Worm (Caenorhabditis elegans) whole organism, L1 larva: ENCODE data around the gene ZC477.7.

Source experiments
- C04F5.9 ChIP-seq: sonication (generic microtip); optimal IDR thresholded peaks from 2 replicates; lab custom pipeline; 2016; ENCODE audit warnings: missing genetic modification characterization, missing compliant biosample characterization
- C34B4.2 ChIP-seq: sonication (generic microtip); optimal IDR thresholded peaks from 2 replicates; lab custom pipeline; 2017; ENCODE audit warnings: mild to moderate bottlenecking, missing genetic modification characterization, missing compliant biosample characterization
- F16B12.6 ChIP-seq: fragments of 150-350 bp; optimal IDR thresholded peaks from 2 replicates; lab custom pipeline; 2014; ENCODE audit warnings: missing biosample characterization, missing genetic modification characterization
- alr-1 ChIP-seq: fragments of 200-800 bp; sonication (Bioruptor generic); optimal IDR thresholded peaks from 2 replicates; lab custom pipeline; 2018; ENCODE audit warnings: borderline replicate concordance, mild to moderate bottlenecking, missing genetic modification characterization, missing compliant biosample characterization
- aly-2 ChIP-seq: fragments of 150-350 bp; optimal IDR thresholded peaks from 2 replicates; lab custom pipeline; 2014; ENCODE audit warnings: missing biosample characterization, missing genetic modification characterization
- ama-1 ChIP-seq: fragments of 150-350 bp; optimal IDR thresholded peaks from 2 replicates; lab custom pipeline; 2014
- blmp-1 ChIP-seq: fragments of 150-350 bp; optimal IDR thresholded peaks from 2 replicates; lab custom pipeline; 2014; ENCODE audit warnings: missing biosample characterization, missing genetic modification characterization
- ceh-8 ChIP-seq: fragments of 200-800 bp; sonication (Bioruptor generic); optimal IDR thresholded peaks from 2 replicates; lab custom pipeline; 2018; ENCODE audit warnings: mild to moderate bottlenecking, missing genetic modification characterization, moderate library complexity, missing compliant biosample characterization
- ceh-82 ChIP-seq, 3 experiments: fragments of 150-350 bp in 1 of 3; sonication (generic microtip) in 2 of 3; optimal IDR thresholded peaks; 2 replicates each; lab custom pipeline; 2014 to 2017; ENCODE audit warnings: missing biosample characterization in 3 of 3, missing genetic modification characterization in 3 of 3
- ceh-90 ChIP-seq: sonication (generic microtip); optimal IDR thresholded peaks from 2 replicates; lab custom pipeline; 2016; ENCODE audit warnings: missing genetic modification characterization, missing compliant biosample characterization
- dpl-1 ChIP-seq, 3 experiments: fragments of 150-350 bp in 2 of 3; sonication (generic microtip) in 1 of 3; optimal IDR thresholded peaks; 2 replicates each; lab custom pipeline; 2014 to 2017; ENCODE audit warnings: missing biosample characterization in 3 of 3, missing genetic modification characterization in 3 of 3, missing genetic modification reagents in 3 of 3
- dsc-1 ChIP-seq: sonication (generic microtip); optimal IDR thresholded peaks from 2 replicates; lab custom pipeline; 2016; ENCODE audit warnings: mild to moderate bottlenecking, missing genetic modification characterization, missing compliant biosample characterization
- efl-1 ChIP-seq, 4 experiments: fragments of 150-350 bp; optimal IDR thresholded peaks in 3 of 4; peaks in 1 of 4; 1 replicate in 1 of 4; 2 replicates in 3 of 4; lab custom pipeline; 2014; ENCODE audit warnings: missing biosample characterization in 2 of 4, missing genetic modification characterization in 2 of 4, missing genetic modification reagents in 2 of 4
- egl-13 ChIP-seq: sonication (generic microtip); optimal IDR thresholded peaks from 2 replicates; lab custom pipeline; 2016; ENCODE audit warnings: missing genotype, missing genetic modification reagents, missing genetic modification characterization, missing compliant biosample characterization
- elt-2 ChIP-seq: sonication (generic microtip); optimal IDR thresholded peaks from 2 replicates; lab custom pipeline; 2016; ENCODE audit warnings: missing genetic modification characterization, mild to moderate bottlenecking, inconsistent platforms, missing compliant biosample characterization, missing genetic modification reagents
- elt-3 ChIP-seq, 6 experiments: fragments of 150-350 bp in 1 of 6; sonication (generic microtip); optimal IDR thresholded peaks; 2 replicates each; lab custom pipeline; 2017 to 2018; ENCODE audit warnings: missing biosample characterization in 6 of 6, missing genetic modification characterization in 6 of 6, inconsistent platforms in 1 of 6
- fkh-10 ChIP-seq: sonication (generic microtip); optimal IDR thresholded peaks from 2 replicates; lab custom pipeline; 2017; ENCODE audit warnings: missing biosample characterization, missing genetic modification reagents, missing genetic modification characterization
- hlh-17 ChIP-seq: fragments of 200-800 bp; sonication (Bioruptor generic); optimal IDR thresholded peaks from 2 replicates; lab custom pipeline; 2018; ENCODE audit warnings: missing genetic modification characterization, mild to moderate bottlenecking, missing compliant biosample characterization, moderate library complexity, borderline replicate concordance
- irx-1 ChIP-seq: sonication (generic microtip); optimal IDR thresholded peaks from 2 replicates; lab custom pipeline; 2016; ENCODE audit warnings: missing genetic modification characterization, missing compliant biosample characterization
- isw-1 ChIP-seq: fragments of 200-800 bp; sonication (Bioruptor generic); IDR thresholded peaks from 2 replicates; pipeline ENCODE4 v1.3.6; 2022; ENCODE audit warnings: missing genetic modification characterization, missing compliant biosample characterization
- lin-13 ChIP-seq: fragments of 150-350 bp; optimal IDR thresholded peaks from 2 replicates; lab custom pipeline; 2014; ENCODE audit warnings: missing biosample characterization, missing genetic modification reagents, missing genetic modification characterization
- lin-14 ChIP-seq: fragments of 200-800 bp; sonication (Bioruptor generic); optimal IDR thresholded peaks from 2 replicates; lab custom pipeline; 2018; ENCODE audit warnings: mild to moderate bottlenecking, missing genetic modification characterization, moderate library complexity, missing compliant biosample characterization
- lin-15B ChIP-seq: fragments of 150-350 bp; sonication (generic microtip); optimal IDR thresholded peaks from 3 replicates; lab custom pipeline; 2014; ENCODE audit warnings: missing biosample characterization, missing genetic modification characterization
- lin-35 ChIP-seq, 2 experiments: fragments of 150-350 bp; optimal IDR thresholded peaks; 2 replicates each; lab custom pipeline; 2014; ENCODE audit warnings: missing biosample characterization in 2 of 2, missing genetic modification characterization in 2 of 2, missing genetic modification reagents in 2 of 2
- lir-3 ChIP-seq: sonication (generic microtip); optimal IDR thresholded peaks from 2 replicates; lab custom pipeline; 2016; ENCODE audit warnings: mild to moderate bottlenecking, missing genetic modification characterization, moderate library complexity, missing compliant biosample characterization; ENCODE audit not compliant: poor library complexity
- lsy-2 ChIP-seq, 2 experiments: fragments of 150-350 bp; optimal IDR thresholded peaks; 2 replicates each; lab custom pipeline; 2014; ENCODE audit warnings: missing biosample characterization in 2 of 2, missing genetic modification characterization in 2 of 2
- mdl-1 ChIP-seq, 2 experiments: fragments of 150-350 bp; optimal IDR thresholded peaks; 2 replicates each; lab custom pipeline; 2014 to 2017; ENCODE audit warnings: missing biosample characterization in 2 of 2, missing genetic modification characterization in 2 of 2, inconsistent platforms in 1 of 2
- mef-2 ChIP-seq: fragments of 150-350 bp; optimal IDR thresholded peaks from 2 replicates; lab custom pipeline; 2014; ENCODE audit warnings: missing biosample characterization, missing genetic modification characterization
- mep-1 ChIP-seq: fragments of 150-350 bp; optimal IDR thresholded peaks from 2 replicates; lab custom pipeline; 2014; ENCODE audit warnings: missing biosample characterization, missing genetic modification characterization
- nhr-12 ChIP-seq: sonication (generic microtip); optimal IDR thresholded peaks from 2 replicates; lab custom pipeline; 2017; ENCODE audit warnings: missing biosample characterization, missing genetic modification characterization
- nhr-19 ChIP-seq: fragments of 200-800 bp; sonication (Bioruptor generic); conservative IDR thresholded peaks from 2 replicates; pipeline ENCODE4 v1.3.6; 2022; ENCODE audit warnings: missing genetic modification characterization, missing compliant biosample characterization
- nhr-28 ChIP-seq: fragments of 150-350 bp; optimal IDR thresholded peaks from 2 replicates; lab custom pipeline; 2014; ENCODE audit warnings: missing biosample characterization, missing genetic modification characterization
- nhr-47 ChIP-seq: sonication (generic microtip); optimal IDR thresholded peaks from 2 replicates; lab custom pipeline; 2016; ENCODE audit warnings: mild to moderate bottlenecking, missing genetic modification characterization, moderate library complexity, missing compliant biosample characterization
- nhr-76 ChIP-seq: sonication (generic microtip); optimal IDR thresholded peaks from 2 replicates; lab custom pipeline; 2017; ENCODE audit warnings: missing biosample characterization, missing genetic modification characterization
- nhr-84 ChIP-seq: sonication (generic microtip); optimal IDR thresholded peaks from 2 replicates; lab custom pipeline; 2017; ENCODE audit warnings: missing biosample characterization, missing genetic modification characterization
- nhr-85 ChIP-seq: sonication (generic microtip); peaks from one replicate; lab custom pipeline; 2016; ENCODE audit warnings: missing genetic modification characterization, inconsistent platforms, missing compliant biosample characterization
- nhr-90 ChIP-seq: sonication (generic microtip); optimal IDR thresholded peaks from 2 replicates; lab custom pipeline; 2016; ENCODE audit warnings: mild to moderate bottlenecking, missing genetic modification characterization, missing compliant biosample characterization; ENCODE audit not compliant: poor library complexity
- pag-3 ChIP-seq: sonication (generic microtip); optimal IDR thresholded peaks from 2 replicates; lab custom pipeline; 2017; ENCODE audit warnings: missing genetic modification characterization, mild to moderate bottlenecking, missing compliant biosample characterization, antibody characterized with exemption, borderline replicate concordance; ENCODE audit not compliant: insufficient read depth
- pax-3 ChIP-seq: fragments of 200-800 bp; sonication (Bioruptor generic); optimal IDR thresholded peaks from 2 replicates; lab custom pipeline; 2018; ENCODE audit warnings: mild to moderate bottlenecking, missing genetic modification characterization, moderate library complexity, missing compliant biosample characterization
- rnt-1 ChIP-seq: sonication (generic microtip); optimal IDR thresholded peaks from 2 replicates; lab custom pipeline; 2016; ENCODE audit warnings: mild to moderate bottlenecking, missing genetic modification characterization, moderate library complexity, missing compliant biosample characterization
- snpc-4 ChIP-seq: fragments of 150-350 bp; optimal IDR thresholded peaks from 2 replicates; lab custom pipeline; 2014; ENCODE audit warnings: missing biosample characterization, missing genetic modification characterization
- snu-23 ChIP-seq: sonication (generic microtip); optimal IDR thresholded peaks from 2 replicates; lab custom pipeline; 2016; ENCODE audit warnings: missing genetic modification characterization, missing compliant biosample characterization
- sox-4 ChIP-seq: sonication (generic microtip); optimal IDR thresholded peaks from 2 replicates; lab custom pipeline; 2016; ENCODE audit warnings: missing genetic modification characterization, missing compliant biosample characterization
- sup-37 ChIP-seq: fragments of 200-800 bp; sonication (Bioruptor generic); optimal IDR thresholded peaks from 2 replicates; lab custom pipeline; 2018; ENCODE audit warnings: mild to moderate bottlenecking, missing genetic modification characterization, missing compliant biosample characterization
- swsn-7 ChIP-seq: sonication (generic microtip); optimal IDR thresholded peaks from 2 replicates; lab custom pipeline; 2016; ENCODE audit warnings: missing genetic modification characterization, missing compliant biosample characterization
- tbx-2 ChIP-seq: sonication (generic microtip); optimal IDR thresholded peaks from 2 replicates; lab custom pipeline; 2016; ENCODE audit warnings: missing genetic modification characterization, missing compliant biosample characterization
- unc-130 ChIP-seq: fragments of 150-350 bp; optimal IDR thresholded peaks from 2 replicates; lab custom pipeline; 2017; ENCODE audit warnings: missing biosample characterization, missing genetic modification characterization, inconsistent platforms
- unc-98 ChIP-seq: fragments of 200-800 bp; sonication (Bioruptor generic); IDR thresholded peaks from 2 replicates; pipeline ENCODE4 v1.3.6; 2022; ENCODE audit warnings: missing genetic modification characterization, missing compliant biosample characterization
- xbp-1 ChIP-seq: sonication (generic microtip); optimal IDR thresholded peaks from 2 replicates; lab custom pipeline; 2016; ENCODE audit warnings: missing genetic modification characterization, missing compliant biosample characterization
- ztf-4 ChIP-seq: fragments of 150-350 bp; optimal IDR thresholded peaks from 2 replicates; lab custom pipeline; 2014; ENCODE audit warnings: missing biosample characterization, missing genetic modification characterization

Gene ZC477.7

ce11 chrIV:7147722-7148121, 36.5 kb upstream of the ZC477.7 start:
- TF ChIP-seq pag-3 (tag; lab: Kevin White, UChicago) (no peak), ceh-8 (GFP tag; lab: Kevin White, UChicago) (no peak), lin-35 (GFP tag; optimal IDR thresholded peaks at IDR 0.05; lab: Kevin White, UChicago) (peak in 1 of 2 experiments; percentile 36), F16B12.6 (tag; lab: Kevin White, UChicago) (peak; percentile 47), nhr-90 (tag; lab: Kevin White, UChicago) (no peak), mdl-1 (tag; optimal IDR thresholded peaks at IDR 0.05; lab: Kevin White, UChicago) (no peak), fkh-10 (GFP tag; lab: Kevin White, UChicago) (no peak), nhr-12 (tag; lab: Kevin White, UChicago) (no peak), dpl-1 (GFP tag; optimal IDR thresholded peaks at IDR 0.05; lab: Kevin White, UChicago) (peak in 1 of 3 experiments; percentile 29), snu-23 (GFP tag; lab: Kevin White, UChicago) (peak; percentile 14), lin-14 (GFP tag; lab: Kevin White, UChicago) (peak; percentile 53), efl-1 (optimal IDR thresholded peaks at IDR 0.05; lab: Kevin White, UChicago) (peak; percentile 10 to 14), efl-1 (GFP tag; optimal IDR thresholded peaks at IDR 0.05 in 1 of 2; lab: Kevin White, UChicago) (peak in 1 of 2 experiments; percentile 89), ama-1 (lab: Kevin White, UChicago) (no peak), unc-98 (no peak), hlh-17 (GFP tag; lab: Kevin White, UChicago) (no peak), ztf-4 (tag; lab: Kevin White, UChicago) (no peak), nhr-47 (no peak), ceh-82 (tag; optimal IDR thresholded peaks at IDR 0.05; lab: Kevin White, UChicago) (peak in 1 of 3 experiments; percentile 3), mep-1 (tag; lab: Kevin White, UChicago) (no peak), C34B4.2 (no peak), alr-1 (tag; lab: Kevin White, UChicago) (no peak), dsc-1 (no peak), rnt-1 (tag; lab: Kevin White, UChicago) (peak; percentile 12), irx-1 (no peak), mef-2 (tag; lab: Kevin White, UChicago) (no peak), elt-3 (tag; optimal IDR thresholded peaks at IDR 0.05; lab: Kevin White, UChicago) (no peak), lin-15B (no peak), nhr-28 (tag; lab: Kevin White, UChicago) (no peak), isw-1 (GFP tag; lab: Robert Waterston, UW) (no peak), lin-13 (GFP tag; lab: Kevin White, UChicago) (no peak), lir-3 (no peak), egl-13 (tag; lab: Kevin White, UChicago) (no peak), sup-37 (GFP tag; lab: Kevin White, UChicago) (no peak), nhr-85 (tag; lab: Kevin White, UChicago) (peak; percentile 20), ceh-90 (tag; lab: Kevin White, UChicago) (no peak), lsy-2 (tag; optimal IDR thresholded peaks at IDR 0.05; lab: Kevin White, UChicago) (peak in 1 of 2 experiments; percentile 69), unc-130 (tag; lab: Kevin White, UChicago) (no peak), aly-2 (tag; lab: Kevin White, UChicago) (no peak), C04F5.9 (tag; lab: Kevin White, UChicago) (no peak), blmp-1 (tag; lab: Kevin White, UChicago) (no peak)

- TF ChIP-seq alr-1 (tag; lab: Kevin White, UChicago) (no peak), xbp-1 (tag; lab: Kevin White, UChicago) (peak; percentile 8), swsn-7 (tag; lab: Kevin White, UChicago) (no peak), tbx-2 (no peak), nhr-90 (tag; lab: Kevin White, UChicago) (no peak), nhr-19 (GFP tag; lab: Robert Waterston, UW) (no peak), nhr-76 (no peak), nhr-28 (tag; lab: Kevin White, UChicago) (no peak), snpc-4 (tag; lab: Kevin White, UChicago) (no peak), rnt-1 (tag; lab: Kevin White, UChicago) (no peak), elt-2 (tag; lab: Kevin White, UChicago) (no peak), irx-1 (no peak), sox-4 (tag; lab: Kevin White, UChicago) (no peak), egl-13 (tag; lab: Kevin White, UChicago) (no peak), lin-14 (GFP tag; lab: Kevin White, UChicago) (peak; percentile 76), pax-3 (tag; lab: Kevin White, UChicago) (no peak), lin-35 (GFP tag; optimal IDR thresholded peaks at IDR 0.05; lab: Kevin White, UChicago) (peak in 1 of 2 experiments; percentile 55), nhr-84 (tag; lab: Kevin White, UChicago) (no peak)
These were observed 33.5 kb upstream of the ZC477.7 start, which contains the start of gene hecd-1 for ce11 chrIV:7144670-7145257. Gene hecd-1 (minus strand): TSS chrIV:7144720.
